Fruit fly (Drosophila melanogaster) whole organism, adult: ENCODE data around the gene Uros2.

Source experiments
- CG11617 ChIP-seq: fragments of 200-800 bp; sonication (Bioruptor generic); optimal IDR thresholded peaks from 2 replicates; lab custom pipeline; 2017; ENCODE audit warnings: mild to moderate bottlenecking, missing biosample characterization, missing genetic modification reagents, missing genetic modification characterization
- CG12768 ChIP-seq: fragments of 200-800 bp; sonication (Bioruptor generic); optimal IDR thresholded peaks from 2 replicates; lab custom pipeline; 2017; ENCODE audit warnings: missing biosample characterization, missing genetic modification characterization, mild to moderate bottlenecking, moderate library complexity, missing genetic modification reagents
- CG1620 ChIP-seq: fragments of 200-800 bp; sonication (Bioruptor generic); optimal IDR thresholded peaks from 2 replicates; lab custom pipeline; 2016; ENCODE audit warnings: missing biosample characterization, missing genetic modification characterization
- CG33017 ChIP-seq: fragments of 200-800 bp; sonication (Bioruptor generic); optimal IDR thresholded peaks from 2 replicates; lab custom pipeline; 2018; ENCODE audit warnings: missing biosample characterization, mild to moderate bottlenecking, missing genetic modification characterization, moderate library complexity
- CG7045 ChIP-seq: fragments of 200-800 bp; sonication (Bioruptor generic); optimal IDR thresholded peaks from 2 replicates; lab custom pipeline; 2017; ENCODE audit warnings: missing biosample characterization, mild to moderate bottlenecking, missing genetic modification characterization
- CG7101 ChIP-seq: fragments of 200-800 bp; sonication (Bioruptor generic); optimal IDR thresholded peaks from 2 replicates; lab custom pipeline; 2018; ENCODE audit warnings: missing biosample characterization, mild to moderate bottlenecking, missing genetic modification characterization, moderate library complexity
- Hr96 ChIP-seq: fragments of 200-800 bp; sonication (Bioruptor generic); optimal IDR thresholded peaks from 2 replicates; lab custom pipeline; 2016; ENCODE audit warnings: missing biosample characterization, missing genetic modification characterization
- bab1 ChIP-seq: fragments of 200-800 bp; sonication (Bioruptor generic); optimal IDR thresholded peaks from 3 replicates; lab custom pipeline; 2019; ENCODE audit warnings: missing biosample characterization, mild to moderate bottlenecking, missing genetic modification characterization, moderate library complexity
- cic ChIP-seq: fragments of 200-800 bp; sonication (Bioruptor generic); optimal IDR thresholded peaks from 2 replicates; lab custom pipeline; 2017; ENCODE audit warnings: missing biosample characterization, mild to moderate bottlenecking, missing genetic modification characterization, moderate library complexity
- cnc ChIP-seq, 2 experiments: fragments of >200 bp; optimal IDR thresholded peaks; 2 replicates each; lab custom pipeline; 2017
- kay ChIP-seq: fragments of 200-800 bp; sonication (Bioruptor generic); peaks from one replicate; lab custom pipeline; 2016; ENCODE audit warnings: missing biosample characterization, missing genetic modification characterization, borderline replicate concordance
- ovo ChIP-seq: fragments of 200-800 bp; sonication (Bioruptor generic); optimal IDR thresholded peaks from 2 replicates; lab custom pipeline; 2016; ENCODE audit warnings: missing biosample characterization, missing genetic modification characterization
- pad ChIP-seq: fragments of 200-800 bp; sonication (Bioruptor generic); optimal IDR thresholded peaks from 3 replicates; lab custom pipeline; 2017; ENCODE audit warnings: missing biosample characterization, missing genetic modification characterization, mild to moderate bottlenecking, moderate library complexity, missing genetic modification reagents
- tj ChIP-seq: fragments of 200-800 bp; sonication (Bioruptor generic); optimal IDR thresholded peaks from 3 replicates; lab custom pipeline; 2017; ENCODE audit warnings: missing biosample characterization, mild to moderate bottlenecking, missing genetic modification characterization, moderate library complexity

- no peak for TF ChIP-seq pad
- no peak for TF ChIP-seq CG11617 (GFP tag; lab: Kevin White, UChicago)
- TF ChIP-seq CG33017, result no peak
- no peak for TF ChIP-seq CG1620 (GFP tag; lab: Kevin White, UChicago)
- TF ChIP-seq tj, result no peak
- TF ChIP-seq CG7045, result no peak
- TF ChIP-seq CG7101 (tag; lab: Kevin White, UChicago), result no peak
- TF ChIP-seq Hr96 (GFP tag; lab: Kevin White, UChicago), result no peak
- no peak for TF ChIP-seq kay (GFP tag; lab: Kevin White, UChicago)
- no peak for TF ChIP-seq bab1 (GFP tag; lab: Kevin White, UChicago)
- no peak for TF ChIP-seq cnc (optimal IDR thresholded peaks at IDR 0.05; lab: Kevin White, UChicago)
- TF ChIP-seq cic (GFP tag; lab: Kevin White, UChicago), result no peak
- no peak for TF ChIP-seq ovo (GFP tag; lab: Kevin White, UChicago)
- TF ChIP-seq CG12768 (GFP tag; lab: Kevin White, UChicago), result no peak
Measured at dm6 chr3R:15816276-15816675, 28.0 kb downstream of the Uros2 start.
